Fruit fly (Drosophila melanogaster) whole organism, prepupa: ENCODE results near the gene Zpr1.

ENCODE experiments used
- Blimp-1 ChIP-seq: fragments of 200-800 bp; sonication (Bioruptor generic); optimal IDR thresholded peaks from 3 replicates; lab custom pipeline; 2017; ENCODE audit warnings: missing biosample characterization, missing genetic modification characterization, mild to moderate bottlenecking, moderate library complexity, missing genetic modification reagents
- CG10669 ChIP-seq: fragments of 200-800 bp; sonication (Bioruptor generic); optimal IDR thresholded peaks from 3 replicates; lab custom pipeline; 2018; ENCODE audit warnings: missing biosample characterization, mild to moderate bottlenecking, missing genetic modification characterization, moderate library complexity
- CG11294 ChIP-seq: fragments of 200-800 bp; sonication (Bioruptor generic); IDR thresholded peaks from 2 replicates; pipeline ENCODE4 v1.3.6; 2022; ENCODE audit warnings: missing biosample characterization, missing genetic modification characterization
- CG15336 ChIP-seq: fragments of 200-800 bp; sonication (Bioruptor generic); IDR thresholded peaks from 2 replicates; pipeline ENCODE4 v1.3.6; 2022; ENCODE audit warnings: missing biosample characterization, missing genetic modification characterization
- CG1621 ChIP-seq: fragments of 200-800 bp; sonication (Bioruptor generic); optimal IDR thresholded peaks from 3 replicates; lab custom pipeline; 2018; ENCODE audit warnings: missing biosample characterization, mild to moderate bottlenecking, missing genetic modification characterization
- CG16779 ChIP-seq: fragments of 200-800 bp; sonication (Bioruptor generic); optimal IDR thresholded peaks from 3 replicates; lab custom pipeline; 2017; ENCODE audit warnings: missing biosample characterization, mild to moderate bottlenecking, missing genetic modification characterization
- CG3032 ChIP-seq: fragments of 200-800 bp; optimal IDR thresholded peaks from 2 replicates; lab custom pipeline; 2019; ENCODE audit warnings: missing biosample characterization, mild to moderate bottlenecking, missing genetic modification characterization, moderate library complexity
- CG31627 ChIP-seq: fragments of 200-800 bp; sonication (Bioruptor generic); optimal IDR thresholded peaks from 3 replicates; lab custom pipeline; 2016; ENCODE audit warnings: missing biosample characterization, missing genetic modification characterization
- CG3919 ChIP-seq: fragments of 200-800 bp; sonication (Bioruptor generic); optimal IDR thresholded peaks from 3 replicates; lab custom pipeline; 2016; ENCODE audit warnings: missing biosample characterization, missing genetic modification characterization
- CG4318 ChIP-seq: fragments of 200-800 bp; sonication (Bioruptor generic); optimal IDR thresholded peaks from 3 replicates; lab custom pipeline; 2017; ENCODE audit warnings: missing biosample characterization, mild to moderate bottlenecking, missing genetic modification characterization
- CG6276 ChIP-seq: fragments of 200-800 bp; sonication (Bioruptor generic); optimal IDR thresholded peaks from 2 replicates; lab custom pipeline; 2017; ENCODE audit warnings: missing biosample characterization, mild to moderate bottlenecking, missing genetic modification characterization
- CG6792 ChIP-seq: fragments of 200-800 bp; sonication (Bioruptor generic); optimal IDR thresholded peaks from 3 replicates; lab custom pipeline; 2016; ENCODE audit warnings: missing biosample characterization, missing genetic modification characterization
- CG6808 ChIP-seq: fragments of 200-800 bp; sonication (Bioruptor generic); optimal IDR thresholded peaks from 3 replicates; lab custom pipeline; 2017; ENCODE audit warnings: missing biosample characterization, missing genetic modification characterization, mild to moderate bottlenecking, moderate library complexity, missing genetic modification reagents
- CG6854 ChIP-seq: fragments of 200-800 bp; sonication (Bioruptor generic); optimal IDR thresholded peaks from 2 replicates; lab custom pipeline; 2017; ENCODE audit warnings: missing biosample characterization, mild to moderate bottlenecking, missing genetic modification characterization
- Eip75B ChIP-seq: fragments of 200-800 bp; sonication (Bioruptor generic); optimal IDR thresholded peaks from 3 replicates; lab custom pipeline; 2016; ENCODE audit warnings: missing biosample characterization, missing genetic modification characterization
- Eip78C ChIP-seq: fragments of 200-800 bp; sonication (Bioruptor generic); peaks from one replicate; lab custom pipeline; 2016; ENCODE audit warnings: missing biosample characterization, missing genetic modification characterization
- Ets96B ChIP-seq: fragments of 200-800 bp; optimal IDR thresholded peaks from 2 replicates; lab custom pipeline; 2019; ENCODE audit warnings: missing biosample characterization, mild to moderate bottlenecking, missing genetic modification characterization, moderate library complexity
- Gug ChIP-seq: fragments of 200-800 bp; sonication (Bioruptor generic); IDR thresholded peaks from 2 replicates; pipeline ENCODE4 v1.3.6; 2022; ENCODE audit warnings: missing biosample characterization, missing genetic modification characterization
- Lpt ChIP-seq: fragments of 200-800 bp; sonication (Bioruptor generic); optimal IDR thresholded peaks from 3 replicates; lab custom pipeline; 2016; ENCODE audit warnings: missing biosample characterization, missing genetic modification characterization
- Met ChIP-seq: fragments of 200-800 bp; sonication (Bioruptor generic); optimal IDR thresholded peaks from 3 replicates; lab custom pipeline; 2016; ENCODE audit warnings: missing biosample characterization, missing genetic modification characterization
- Sox14 ChIP-seq: fragments of 200-800 bp; sonication (Bioruptor generic); optimal IDR thresholded peaks from 3 replicates; lab custom pipeline; 2016; ENCODE audit warnings: missing biosample characterization, missing genetic modification characterization
- Sox15 ChIP-seq: fragments of 200-800 bp; sonication (Bioruptor generic); optimal IDR thresholded peaks from 3 replicates; lab custom pipeline; 2016; ENCODE audit warnings: missing biosample characterization, missing genetic modification characterization
- achi ChIP-seq: fragments of 200-800 bp; sonication (Bioruptor generic); optimal IDR thresholded peaks from 3 replicates; lab custom pipeline; 2016; ENCODE audit warnings: missing biosample characterization, missing genetic modification characterization
- acj6 ChIP-seq: fragments of 200-800 bp; sonication (Bioruptor generic); optimal IDR thresholded peaks from 3 replicates; lab custom pipeline; 2016; ENCODE audit warnings: missing biosample characterization, missing genetic modification characterization
- cyc ChIP-seq: fragments of 200-800 bp; sonication (Bioruptor generic); optimal IDR thresholded peaks from 3 replicates; lab custom pipeline; 2016; ENCODE audit warnings: missing biosample characterization, missing genetic modification characterization
- dac ChIP-seq: fragments of 200-800 bp; sonication (Bioruptor generic); optimal IDR thresholded peaks from 2 replicates; lab custom pipeline; 2017; ENCODE audit warnings: missing biosample characterization, mild to moderate bottlenecking, missing genetic modification characterization
- fd59A ChIP-seq: fragments of 200-800 bp; sonication (Bioruptor generic); optimal IDR thresholded peaks from 2 replicates; lab custom pipeline; 2017; ENCODE audit warnings: missing biosample characterization, mild to moderate bottlenecking, missing genetic modification characterization, missing genetic modification reagents
- fd85E ChIP-seq: fragments of 200-800 bp; sonication (Bioruptor generic); optimal IDR thresholded peaks from 3 replicates; lab custom pipeline; 2016; ENCODE audit warnings: missing biosample characterization, missing genetic modification characterization
- fkh ChIP-seq: fragments of 200-800 bp; sonication (Bioruptor generic); optimal IDR thresholded peaks from 3 replicates; lab custom pipeline; 2017; ENCODE audit warnings: missing biosample characterization, mild to moderate bottlenecking, missing genetic modification characterization, moderate library complexity
- lz ChIP-seq: fragments of 200-800 bp; sonication (Bioruptor generic); optimal IDR thresholded peaks from 3 replicates; lab custom pipeline; 2016; ENCODE audit warnings: missing biosample characterization, missing genetic modification characterization
- net ChIP-seq: fragments of 200-800 bp; sonication (Bioruptor generic); optimal IDR thresholded peaks from 3 replicates; lab custom pipeline; 2016; ENCODE audit warnings: missing biosample characterization, missing genetic modification characterization
- pdm3 ChIP-seq: fragments of 200-800 bp; sonication (Bioruptor generic); optimal IDR thresholded peaks from 3 replicates; lab custom pipeline; 2016; ENCODE audit warnings: missing biosample characterization, missing genetic modification characterization
- salr ChIP-seq, 2 experiments: fragments of 200-800 bp; sonication (Bioruptor generic); optimal IDR thresholded peaks; 3 replicates each; lab custom pipeline; 2016 to 2018; ENCODE audit warnings: missing biosample characterization in 2 of 2, missing genetic modification characterization in 2 of 2, mild to moderate bottlenecking in 1 of 2
- ss ChIP-seq, 2 experiments: fragments of 200-800 bp; sonication (Bioruptor generic); optimal IDR thresholded peaks; 2 replicates in 1 of 2; 3 replicates in 1 of 2; lab custom pipeline; 2017 to 2018; ENCODE audit warnings: mild to moderate bottlenecking in 2 of 2, missing biosample characterization in 2 of 2, missing genetic modification characterization in 2 of 2, moderate library complexity in 1 of 2
- svp ChIP-seq: fragments of 200-800 bp; sonication (Bioruptor generic); peaks from one replicate; lab custom pipeline; 2016; ENCODE audit warnings: missing biosample characterization, missing genetic modification characterization
- topi ChIP-seq: fragments of 200-800 bp; sonication (Bioruptor generic); optimal IDR thresholded peaks from 3 replicates; lab custom pipeline; 2016; ENCODE audit warnings: missing biosample characterization, missing genetic modification characterization

Zpr1 gene

DNA sequence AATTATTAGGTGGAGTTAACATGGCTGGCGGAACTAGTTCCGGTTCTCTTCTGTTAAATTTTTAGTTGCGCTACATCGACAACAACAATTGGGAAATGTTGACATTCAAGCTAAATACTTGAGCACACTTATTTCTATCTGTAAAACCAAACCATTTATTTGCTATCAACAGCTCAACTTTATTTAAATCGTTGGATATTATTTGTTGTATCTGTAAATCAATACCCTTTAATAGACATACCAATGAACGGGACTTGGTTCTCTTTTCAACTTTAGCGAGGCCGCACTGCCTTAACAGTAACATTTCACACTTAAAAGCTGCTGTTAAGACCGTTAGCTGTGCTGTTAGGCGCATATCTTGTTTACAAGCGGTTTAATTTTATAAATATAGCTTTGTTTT, 31.7 kb upstream of the Zpr1 start, which contains the start of gene CG12106 (continued):
- TF ChIP-seq pdm3 (GFP tag; lab: Kevin White, UChicago) = peak; percentile 62
- no peak for TF ChIP-seq CG6854 (GFP tag; lab: Kevin White, UChicago)
- TF ChIP-seq achi (GFP tag; lab: Kevin White, UChicago) = peak; percentile 46
- TF ChIP-seq fd59A (GFP tag; lab: Kevin White, UChicago) = no peak
- TF ChIP-seq CG1621 (tag; lab: Kevin White, UChicago) = peak; percentile 31
- TF ChIP-seq Lpt (GFP tag; lab: Kevin White, UChicago) = no peak
- TF ChIP-seq CG15336 (GFP tag; lab: Robert Waterston, UW) = peak; percentile 52
- TF ChIP-seq lz (GFP tag; lab: Kevin White, UChicago) = peak; percentile 63
- TF ChIP-seq Eip75B (GFP tag; lab: Kevin White, UChicago) = peak; percentile 42
- TF ChIP-seq fkh (GFP tag; lab: Kevin White, UChicago) = peak; percentile 72
- TF ChIP-seq net = no peak
- peak; percentile 53 for TF ChIP-seq CG10669 (GFP tag; lab: Kevin White, UChicago)
- TF ChIP-seq svp (GFP tag; lab: Kevin White, UChicago) = no peak
- peak; percentile 47 for TF ChIP-seq acj6
- 0 out of 2 replicates have a peak, but pooled peaks have one; percentile 40 for TF ChIP-seq CG11294 (GFP tag; lab: Robert Waterston, UW)
- TF ChIP-seq salr (GFP tag; optimal IDR thresholded peaks at IDR 0.05; lab: Kevin White, UChicago) = no peak
- no peak for TF ChIP-seq fd85E (GFP tag; lab: Kevin White, UChicago)
- no peak for TF ChIP-seq Sox15 (GFP tag; lab: Kevin White, UChicago)
- TF ChIP-seq CG16779 (tag; lab: Kevin White, UChicago) = no peak
- no peak for TF ChIP-seq ss (GFP tag; optimal IDR thresholded peaks at IDR 0.05; lab: Kevin White, UChicago)
- TF ChIP-seq CG3032 (tag; lab: Kevin White, UChicago) = peak; percentile 56
- no peak for TF ChIP-seq Blimp-1
- peak; percentile 37 for TF ChIP-seq CG4318
- peak; percentile 56 for TF ChIP-seq Gug (GFP tag; lab: Robert Waterston, UW)
- TF ChIP-seq CG6276 (GFP tag; lab: Kevin White, UChicago) = no peak
- peak; percentile 60 for TF ChIP-seq topi (GFP tag; lab: Kevin White, UChicago)

DNA sequence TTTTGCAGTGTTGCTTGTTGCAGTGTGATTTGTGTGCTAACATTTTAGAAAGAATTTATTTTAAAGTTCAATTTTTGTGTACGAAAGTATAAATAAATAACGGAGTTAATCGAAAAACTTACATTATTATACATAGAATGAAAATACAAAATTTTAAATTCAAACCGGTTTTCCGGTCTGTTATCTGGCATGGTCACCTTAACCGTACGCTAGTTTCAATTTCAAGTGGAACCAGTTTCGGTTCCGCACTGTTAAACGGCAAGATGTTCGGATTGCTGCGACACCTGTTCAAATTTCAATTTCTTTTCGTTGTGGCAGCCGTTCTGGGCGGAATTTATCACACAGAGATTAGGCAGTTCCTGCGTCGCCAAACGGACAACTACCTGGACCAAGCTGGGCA, 30.5 kb upstream of the Zpr1 start, which contains the start of gene CG12056:
Gene CG12056, plus strand, starts transcription at position 241 of the 400 bp plus-strand sequence.
- TF ChIP-seq Ets96B (tag; lab: Kevin White, UChicago) (no peak), Eip78C (peak; percentile 9), dac (GFP tag; lab: Kevin White, UChicago) (no peak), Met (GFP tag; lab: Kevin White, UChicago) (no peak), CG3919 (GFP tag; lab: Kevin White, UChicago) (no peak)
- TF ChIP-seq, all 60 proteins: peak for 1

DNA sequence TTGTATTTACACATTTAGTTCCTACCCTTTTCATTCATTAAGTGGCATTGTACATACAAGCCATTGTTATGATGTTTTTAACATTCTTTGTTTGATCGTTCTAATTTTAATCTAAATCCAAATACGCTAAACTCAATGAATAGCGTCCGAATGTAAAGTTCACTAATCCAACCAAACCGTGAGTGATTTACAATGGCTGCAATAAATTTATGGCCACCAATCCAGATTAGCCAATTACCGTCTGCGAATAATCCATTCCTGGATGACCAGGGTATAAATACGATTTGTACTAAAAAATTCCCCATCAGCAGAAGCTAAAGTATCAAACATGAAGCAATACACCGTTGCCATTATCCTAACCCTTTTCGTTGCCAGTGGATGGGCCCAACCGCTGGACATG, 29.5 kb upstream of the Zpr1 start, which contains the start of gene CG12057:
Gene CG12057, plus strand, starts transcription at position 301 of the 400 bp plus-strand sequence.
- TF ChIP-seq cyc (GFP tag; lab: Kevin White, UChicago) (no peak), Eip75B (GFP tag; lab: Kevin White, UChicago) (no peak), CG6808 (GFP tag; lab: Kevin White, UChicago) (no peak), Sox14 (no peak), CG31627 (no peak), CG15336 (GFP tag; lab: Robert Waterston, UW) (no peak), CG6792 (GFP tag; lab: Kevin White, UChicago) (no peak), CG3032 (tag; lab: Kevin White, UChicago) (no peak), svp (GFP tag; lab: Kevin White, UChicago) (no peak), topi (GFP tag; lab: Kevin White, UChicago) (no peak), CG1621 (tag; lab: Kevin White, UChicago) (no peak), Sox15 (GFP tag; lab: Kevin White, UChicago) (no peak), fd85E (GFP tag; lab: Kevin White, UChicago) (no peak)
